Fruit fly (Drosophila melanogaster): Measurements from ENCODE around the gene Lip1.

The Lip1 gene

DNA sequence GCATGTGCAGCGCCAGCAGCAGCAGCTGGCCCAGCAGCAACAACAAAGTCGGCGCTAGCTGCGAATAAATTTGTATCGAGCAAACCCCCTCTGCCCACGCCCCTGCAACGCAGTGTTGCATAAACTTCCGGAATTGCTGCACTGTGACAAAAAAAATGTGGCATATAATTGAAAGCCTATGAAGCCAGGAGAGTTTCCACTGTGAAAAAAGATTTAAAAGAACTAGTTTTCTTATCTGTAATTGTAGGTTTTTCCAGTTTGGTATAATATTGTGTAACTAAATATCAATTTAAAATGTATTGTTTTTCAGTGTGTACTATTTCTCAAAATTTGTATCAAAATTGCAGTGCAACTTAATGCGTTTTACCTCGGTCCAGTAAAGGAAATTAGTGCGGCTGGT lies 46.9 kb upstream of the Lip1 start (continued):
- TF ChIP-seq Hr78 (GFP tag; optimal IDR thresholded peaks at IDR 0.05) (no peak), CG11504 (tag; optimal IDR thresholded peaks at IDR 0.05) (peak; percentile 47), CG9727 (GFP tag; optimal IDR thresholded peaks at IDR 0.05) (no peak), CG12391 (tag; optimal IDR thresholded peaks at IDR 0.05) (peak; percentile 7), disco-r (GFP tag; optimal IDR thresholded peaks at IDR 0.05) (no peak), CG3847 (GFP tag; IDR thresholded peaks at IDR 0.05) (no peak), CG3065 (GFP tag; optimal IDR thresholded peaks at IDR 0.05) (no peak), CG10979 (tag; optimal IDR thresholded peaks at IDR 0.05) (peak; percentile 16), CG6254 (GFP tag; optimal IDR thresholded peaks at IDR 0.05) (no peak), Gsc (GFP tag; IDR thresholded peaks at IDR 0.05) (no peak), Ets97D (GFP tag; optimal IDR thresholded peaks at IDR 0.05) (no peak), sc (optimal IDR thresholded peaks at IDR 0.05) (no peak), sc (GFP tag; optimal IDR thresholded peaks at IDR 0.05) (no peak), prd (optimal IDR thresholded peaks at IDR 0.05) (no peak), prd (GFP tag; IDR thresholded peaks at IDR 0.05) (peak; percentile 34; the same call in 2 of the 3 replicates), Xbp1 (GFP tag; optimal IDR thresholded peaks at IDR 0.05) (peak; percentile 16), Sox100B (GFP tag; optimal IDR thresholded peaks at IDR 0.05) (no peak), ci (GFP tag; IDR thresholded peaks at IDR 0.05) (peak; percentile 49; the same call in 2 of the 3 replicates), lmd (GFP tag; IDR thresholded peaks at IDR 0.05) (no peak), Max (GFP tag; optimal IDR thresholded peaks at IDR 0.05) (no peak), CG2199 (GFP tag; IDR thresholded peaks at IDR 0.05) (0 out of 3 replicates have a peak, but pooled peaks have one; percentile 21), Atf6 (GFP tag; IDR thresholded peaks at IDR 0.05) (no peak), MTF-1 (GFP tag; optimal IDR thresholded peaks at IDR 0.05; ENCODE audit: borderline replicate concordance) (no peak), fd96Cb (tag; optimal IDR thresholded peaks at IDR 0.05) (peak; percentile 9), CG13894 (tag; optimal IDR thresholded peaks at IDR 0.05) (no peak), Med (GFP tag) (peak; percentile 41), dm (GFP tag; optimal IDR thresholded peaks at IDR 0.05) (no peak), zf30C (GFP tag; optimal IDR thresholded peaks at IDR 0.05) (no peak), Hmx (GFP tag; optimal IDR thresholded peaks at IDR 0.05) (no peak), Fer2 (tag; optimal IDR thresholded peaks at IDR 0.05) (no peak), pho (GFP tag; optimal IDR thresholded peaks at IDR 0.05) (no peak), CG14965 (GFP tag; optimal IDR thresholded peaks at IDR 0.05; ENCODE audit: borderline replicate concordance) (no peak), CG12942 (GFP tag; optimal IDR thresholded peaks at IDR 0.05) (no peak), sima (GFP tag; optimal IDR thresholded peaks at IDR 0.05) (no peak), chinmo (GFP tag; IDR thresholded peaks at IDR 0.05; ENCODE audit: partially characterized antibody) (no peak), CG4282 (GFP tag; optimal IDR thresholded peaks at IDR 0.05) (no peak), CG1602 (GFP tag; optimal IDR thresholded peaks at IDR 0.05) (no peak), CG8388 (GFP tag; optimal IDR thresholded peaks at IDR 0.05) (peak; percentile 7), CG15011 (GFP tag; optimal IDR thresholded peaks at IDR 0.05) (no peak), NfI (GFP tag; optimal IDR thresholded peaks at IDR 0.05) (no peak), CG2129 (GFP tag; IDR thresholded peaks at IDR 0.05; ENCODE audit: partially characterized antibody) (no peak), ATbp (GFP tag; optimal IDR thresholded peaks at IDR 0.05) (peak; percentile 29), chif (GFP tag; optimal IDR thresholded peaks at IDR 0.05) (no peak), cwo (GFP tag; optimal IDR thresholded peaks at IDR 0.05) (no peak), CG7556 (GFP tag; optimal IDR thresholded peaks at IDR 0.05) (no peak), hkb (optimal IDR thresholded peaks at IDR 0.05) (no peak), hkb (GFP tag; IDR thresholded peaks at IDR 0.05) (0 out of 2 replicates have a peak, but pooled peaks have one; percentile 13), Pdp1 (GFP tag; optimal IDR thresholded peaks at IDR 0.05) (peak in 1 of 2 experiments; percentile 45), CG31441 (GFP tag; IDR thresholded peaks at IDR 0.05) (no peak), Gug (GFP tag; IDR thresholded peaks at IDR 0.05) (no peak), Nf-YB (GFP tag; optimal IDR thresholded peaks at IDR 0.05) (no peak)
